Worm (Caenorhabditis elegans): Measurements from ENCODE around the gene F19C6.4.

ce11 chrX:10044473-10044872 lies 26.6 kb upstream of the F19C6.4 start:
- TF ChIP-seq cog-1 (tag; optimal IDR thresholded peaks at IDR 0.05): no peak
- TF ChIP-seq ref-1 (GFP tag; conservative IDR thresholded peaks at IDR 0.05): no peak
- no peak for TF ChIP-seq tab-1 (GFP tag; IDR thresholded peaks at IDR 0.05)
- no peak for TF ChIP-seq med-1 (GFP tag; optimal IDR thresholded peaks at IDR 0.05; ENCODE audit: insufficient read depth)
- TF ChIP-seq klf-2 (GFP tag; conservative IDR thresholded peaks at IDR 0.05): no peak
- TF ChIP-seq ztf-23 (GFP tag; IDR thresholded peaks at IDR 0.05): no peak
- TF ChIP-seq flt-1 (GFP tag; IDR thresholded peaks at IDR 0.05): no peak
- TF ChIP-seq ztf-29 (GFP tag; IDR thresholded peaks at IDR 0.05): no peak

Data from whole organism, midembryonic.